Worm (Caenorhabditis elegans): ENCODE data around the gene Y54G11A.3.

- no peak for TF ChIP-seq T22C8.4 (GFP tag; IDR thresholded peaks at IDR 0.05)
- no peak for TF ChIP-seq flt-1 (GFP tag; IDR thresholded peaks at IDR 0.05)
- TF ChIP-seq cog-1 (tag; optimal IDR thresholded peaks at IDR 0.05), result no peak
- TF ChIP-seq klf-2 (GFP tag; conservative IDR thresholded peaks at IDR 0.05), result no peak
These were observed 45.5 kb upstream of the Y54G11A.3 start for ce11 chrII:14230938-14231337.
